Fruit fly (Drosophila melanogaster) whole organism, adult: ENCODE data around the gene AttD.

Experiments
- CG11617 ChIP-seq: fragments of 200-800 bp; sonication (Bioruptor generic); optimal IDR thresholded peaks from 2 replicates; lab custom pipeline; 2017; ENCODE audit warnings: mild to moderate bottlenecking, missing biosample characterization, missing genetic modification reagents, missing genetic modification characterization
- CG1620 ChIP-seq: fragments of 200-800 bp; sonication (Bioruptor generic); optimal IDR thresholded peaks from 2 replicates; lab custom pipeline; 2016; ENCODE audit warnings: missing biosample characterization, missing genetic modification characterization
- CG5204 ChIP-seq: fragments of 200-800 bp; sonication (Bioruptor generic); optimal IDR thresholded peaks from 2 replicates; lab custom pipeline; 2016; ENCODE audit warnings: missing biosample characterization, missing genetic modification characterization
- CG7045 ChIP-seq: fragments of 200-800 bp; sonication (Bioruptor generic); optimal IDR thresholded peaks from 2 replicates; lab custom pipeline; 2017; ENCODE audit warnings: missing biosample characterization, mild to moderate bottlenecking, missing genetic modification characterization
- Clk ChIP-seq: fragments of 200-800 bp; sonication (Bioruptor generic); optimal IDR thresholded peaks from 2 replicates; lab custom pipeline; 2017; ENCODE audit warnings: missing biosample characterization, missing genetic modification characterization
- Crg-1 ChIP-seq: fragments of 200-800 bp; sonication (Bioruptor generic); optimal IDR thresholded peaks from 2 replicates; lab custom pipeline; 2016; ENCODE audit warnings: missing biosample characterization, missing genetic modification characterization
- Hr96 ChIP-seq: fragments of 200-800 bp; sonication (Bioruptor generic); optimal IDR thresholded peaks from 2 replicates; lab custom pipeline; 2016; ENCODE audit warnings: missing biosample characterization, missing genetic modification characterization
- Mnt ChIP-seq: fragments of 200-800 bp; sonication (Bioruptor generic); optimal IDR thresholded peaks from 2 replicates; lab custom pipeline; 2016; ENCODE audit warnings: missing biosample characterization, mild to moderate bottlenecking, missing genetic modification characterization
- cic ChIP-seq: fragments of 200-800 bp; sonication (Bioruptor generic); optimal IDR thresholded peaks from 2 replicates; lab custom pipeline; 2017; ENCODE audit warnings: missing biosample characterization, mild to moderate bottlenecking, missing genetic modification characterization, moderate library complexity
- cnc ChIP-seq, 2 experiments: fragments of >200 bp; optimal IDR thresholded peaks; 2 replicates each; lab custom pipeline; 2017
- kay ChIP-seq: fragments of 200-800 bp; sonication (Bioruptor generic); peaks from one replicate; lab custom pipeline; 2016; ENCODE audit warnings: missing biosample characterization, missing genetic modification characterization, borderline replicate concordance
- toe ChIP-seq: fragments of 200-800 bp; sonication (Bioruptor generic); optimal IDR thresholded peaks from 2 replicates; lab custom pipeline; 2016; ENCODE audit warnings: missing biosample characterization, missing genetic modification characterization

DNA sequence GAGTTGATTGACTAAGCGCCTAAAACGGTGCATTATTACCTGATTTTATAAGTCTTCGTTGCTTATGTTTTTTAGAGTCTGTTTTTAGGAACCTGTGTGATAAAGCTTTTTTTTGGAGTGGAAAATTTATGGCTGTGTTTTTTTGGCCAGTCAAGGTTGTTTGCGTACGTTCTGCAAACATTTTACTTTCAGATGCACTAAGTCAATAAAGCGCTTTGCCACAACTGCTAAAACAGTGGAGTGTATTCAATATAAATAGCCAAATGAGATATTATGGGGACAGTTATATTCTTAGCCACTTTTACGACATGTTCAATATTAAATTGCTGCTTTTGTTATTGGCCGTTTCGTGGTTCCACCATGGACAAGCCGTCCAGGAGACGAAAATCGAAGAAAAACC, 30.0 kb upstream of the AttD start, which contains the start of gene Sgs5:
- TF ChIP-seq CG11617 (GFP tag; lab: Kevin White, UChicago): no peak
- no peak for TF ChIP-seq Clk
- TF ChIP-seq CG7045: no peak
- no peak for TF ChIP-seq cic (GFP tag; lab: Kevin White, UChicago)
- TF ChIP-seq CG1620 (GFP tag; lab: Kevin White, UChicago): no peak
- no peak for TF ChIP-seq Crg-1 (GFP tag; lab: Kevin White, UChicago)
- no peak for TF ChIP-seq Mnt (GFP tag; lab: Kevin White, UChicago)
- no peak for TF ChIP-seq CG5204 (GFP tag; lab: Kevin White, UChicago)
- TF ChIP-seq toe (GFP tag; lab: Kevin White, UChicago): no peak
- no peak for TF ChIP-seq cnc (optimal IDR thresholded peaks at IDR 0.05; lab: Kevin White, UChicago)
- TF ChIP-seq Hr96 (GFP tag; lab: Kevin White, UChicago): no peak
- no peak for TF ChIP-seq kay (GFP tag; lab: Kevin White, UChicago)
